Fruit fly (Drosophila melanogaster) whole organism, pupa: ENCODE data around the gene FipoQ.

Experiments used
- CG10348 ChIP-seq: fragments of 200-800 bp; sonication (Bioruptor generic); IDR thresholded peaks from 2 replicates; pipeline ENCODE4 v1.3.6; 2022; ENCODE audit warnings: missing biosample characterization, missing genetic modification characterization
- CG12605 ChIP-seq: fragments of 200-800 bp; sonication (Bioruptor generic); IDR thresholded peaks from 2 replicates; pipeline ENCODE4 v1.3.6; 2022; ENCODE audit warnings: missing biosample characterization, missing genetic modification characterization
- CG13204 ChIP-seq: fragments of 200-800 bp; sonication (Bioruptor generic); optimal IDR thresholded peaks from 2 replicates; lab custom pipeline; 2018; ENCODE audit warnings: missing biosample characterization, mild to moderate bottlenecking, missing genetic modification characterization, moderate library complexity
- CG14655 ChIP-seq: fragments of 200-800 bp; sonication (Bioruptor generic); optimal IDR thresholded peaks from 3 replicates; lab custom pipeline; 2017; ENCODE audit warnings: mild to moderate bottlenecking, missing biosample characterization, missing genetic modification reagents, missing genetic modification characterization
- CG15710 ChIP-seq: fragments of 200-800 bp; sonication (Bioruptor generic); optimal IDR thresholded peaks from 2 replicates; lab custom pipeline; 2018; ENCODE audit warnings: missing biosample characterization, mild to moderate bottlenecking, missing genetic modification characterization, moderate library complexity
- CG17806 ChIP-seq: fragments of 200-800 bp; sonication (Bioruptor generic); optimal IDR thresholded peaks from 2 replicates; lab custom pipeline; 2018; ENCODE audit warnings: missing biosample characterization, mild to moderate bottlenecking, missing genetic modification characterization, moderate library complexity
- CG32121 ChIP-seq: fragments of 200-800 bp; sonication (Bioruptor generic); IDR thresholded peaks from 2 replicates; pipeline ENCODE4 v1.3.6; 2022; ENCODE audit warnings: missing biosample characterization, missing genetic modification characterization
- CG34367 ChIP-seq: fragments of 200-800 bp; sonication (Bioruptor generic); optimal IDR thresholded peaks from 2 replicates; lab custom pipeline; 2018; ENCODE audit warnings: missing biosample characterization, mild to moderate bottlenecking, missing genetic modification characterization
- CG4496 ChIP-seq: fragments of 200-800 bp; sonication (Bioruptor generic); IDR thresholded peaks from 3 replicates; pipeline ENCODE4 v1.3.6; 2022; ENCODE audit warnings: missing biosample characterization, missing genetic modification characterization
- CG8159 ChIP-seq: fragments of 200-800 bp; sonication (Bioruptor generic); optimal IDR thresholded peaks from 3 replicates; lab custom pipeline; 2018; ENCODE audit warnings: missing biosample characterization, mild to moderate bottlenecking, missing genetic modification characterization, moderate library complexity
- CG8301 ChIP-seq: fragments of 200-800 bp; sonication (Bioruptor generic); optimal IDR thresholded peaks from 2 replicates; lab custom pipeline; 2018; ENCODE audit warnings: missing biosample characterization, mild to moderate bottlenecking, missing genetic modification characterization
- CG9948 ChIP-seq: fragments of 200-800 bp; sonication (Bioruptor generic); optimal IDR thresholded peaks from 2 replicates; lab custom pipeline; 2018; ENCODE audit warnings: missing biosample characterization, mild to moderate bottlenecking, missing genetic modification characterization, moderate library complexity
- D1 ChIP-seq: fragments of 200-800 bp; sonication (Bioruptor generic); optimal IDR thresholded peaks from 2 replicates; lab custom pipeline; 2018; ENCODE audit warnings: missing biosample characterization, mild to moderate bottlenecking, missing genetic modification characterization, moderate library complexity
- EcR ChIP-seq: fragments of 200-800 bp; sonication (Bioruptor generic); optimal IDR thresholded peaks from 3 replicates; lab custom pipeline; 2019; ENCODE audit warnings: missing biosample characterization, missing genetic modification characterization, mild to moderate bottlenecking, moderate library complexity, missing genetic modification reagents
- Ets98B ChIP-seq: fragments of 200-800 bp; sonication (Bioruptor generic); IDR thresholded peaks from 2 replicates; pipeline ENCODE4 v1.3.6; 2022; ENCODE audit warnings: missing biosample characterization, missing genetic modification characterization
- Pif1A ChIP-seq: fragments of 200-800 bp; sonication (Bioruptor generic); optimal IDR thresholded peaks from 3 replicates; lab custom pipeline; 2016; ENCODE audit warnings: missing biosample characterization, missing genetic modification characterization
- Pif1B ChIP-seq: fragments of 200-800 bp; sonication (Bioruptor generic); optimal IDR thresholded peaks from 3 replicates; lab custom pipeline; 2016; ENCODE audit warnings: missing biosample characterization, missing genetic modification characterization
- Snoo ChIP-seq: fragments of 200-800 bp; sonication (Bioruptor generic); optimal IDR thresholded peaks from 3 replicates; lab custom pipeline; 2017; ENCODE audit warnings: missing biosample characterization, mild to moderate bottlenecking, missing genetic modification characterization, inconsistent platforms
- fd96Ca ChIP-seq: fragments of 200-800 bp; sonication (Bioruptor generic); IDR thresholded peaks from 3 replicates; pipeline ENCODE4 v1.3.6; 2022; ENCODE audit warnings: missing biosample characterization, missing genetic modification characterization
- gl ChIP-seq: fragments of 200-800 bp; sonication (Bioruptor generic); optimal IDR thresholded peaks from 2 replicates; lab custom pipeline; 2018; ENCODE audit warnings: missing biosample characterization, mild to moderate bottlenecking, missing genetic modification characterization
- rn ChIP-seq: fragments of 200-800 bp; sonication (Bioruptor generic); IDR thresholded peaks from 2 replicates; pipeline ENCODE4 v1.3.6; 2022; ENCODE audit warnings: missing biosample characterization, missing genetic modification characterization

The FipoQ gene

dm6 chr3R:29494482-29494881 is at the start of gene FipoQ:
Gene FipoQ, plus strand, starts transcription at chr3R:29494782.
- TF ChIP-seq CG13204 (GFP tag; lab: Kevin White, UChicago) = no peak
- TF ChIP-seq CG34367 (tag; lab: Kevin White, UChicago) = no peak
- TF ChIP-seq CG32121 (GFP tag; lab: Robert Waterston, UW) = no peak
- TF ChIP-seq fd96Ca (GFP tag; lab: Robert Waterston, UW) = no peak
- no peak for TF ChIP-seq CG4496 (GFP tag; lab: Robert Waterston, UW)
- no peak for TF ChIP-seq Snoo
- TF ChIP-seq rn (GFP tag; lab: Robert Waterston, UW) = no peak
- TF ChIP-seq CG8301 (tag; lab: Kevin White, UChicago) = no peak
- no peak for TF ChIP-seq Pif1A (GFP tag; lab: Kevin White, UChicago)
- TF ChIP-seq CG10348 = no peak
- no peak for TF ChIP-seq D1 (tag; lab: Kevin White, UChicago)
- no peak for TF ChIP-seq CG14655 (GFP tag; lab: Kevin White, UChicago)
- no peak for TF ChIP-seq CG9948 (tag; lab: Kevin White, UChicago)
- no peak for TF ChIP-seq Ets98B (GFP tag; lab: Robert Waterston, UW)
- TF ChIP-seq CG15710 = no peak
- TF ChIP-seq EcR (GFP tag; lab: Kevin White, UChicago) = no peak

- TF ChIP-seq CG8301 (tag; lab: Kevin White, UChicago) = peak; percentile 60
- TF ChIP-seq CG12605 = no peak
- peak; percentile 51; the same call in 2 of the 3 replicates for TF ChIP-seq CG4496 (GFP tag; lab: Robert Waterston, UW)
- no peak for TF ChIP-seq Pif1B
- peak; percentile 39 for TF ChIP-seq CG8159 (tag; lab: Kevin White, UChicago)
- TF ChIP-seq CG9948 (tag; lab: Kevin White, UChicago) = peak; percentile 26
- TF ChIP-seq fd96Ca (GFP tag; lab: Robert Waterston, UW) = peak; percentile 65; the same call in 2 of the 3 replicates
- TF ChIP-seq rn (GFP tag; lab: Robert Waterston, UW) = peak; percentile 8; the same call in 1 of the 2 replicates
- TF ChIP-seq CG14655 (GFP tag; lab: Kevin White, UChicago) = peak; percentile 61
- no peak for TF ChIP-seq Snoo
- TF ChIP-seq CG17806 (tag; lab: Kevin White, UChicago) = peak; percentile 29
- no peak for TF ChIP-seq EcR (GFP tag; lab: Kevin White, UChicago)
- TF ChIP-seq Pif1A (GFP tag; lab: Kevin White, UChicago) = peak; percentile 36
- TF ChIP-seq Ets98B (GFP tag; lab: Robert Waterston, UW) = 0 out of 2 replicates have a peak, but pooled peaks have one; percentile 38
- TF ChIP-seq CG13204 (GFP tag; lab: Kevin White, UChicago) = no peak
These were observed 44.2 kb upstream of the FipoQ start for dm6 chr3R:29450333-29450732.

- no peak for TF ChIP-seq CG12605
- TF ChIP-seq CG9948 (tag; lab: Kevin White, UChicago) = no peak
- no peak for TF ChIP-seq CG15710
- no peak for TF ChIP-seq EcR (GFP tag; lab: Kevin White, UChicago)
- no peak for TF ChIP-seq CG32121 (GFP tag; lab: Robert Waterston, UW)
- no peak for TF ChIP-seq CG8301 (tag; lab: Kevin White, UChicago)
- TF ChIP-seq Snoo = no peak
- TF ChIP-seq rn (GFP tag; lab: Robert Waterston, UW) = no peak
- TF ChIP-seq D1 (tag; lab: Kevin White, UChicago) = no peak
- TF ChIP-seq CG4496 (GFP tag; lab: Robert Waterston, UW) = peak; percentile 64; the same call in 1 of the 3 replicates
- TF ChIP-seq fd96Ca (GFP tag; lab: Robert Waterston, UW) = 0 out of 3 replicates have a peak, but pooled peaks have one; percentile 14
- TF ChIP-seq CG17806 (tag; lab: Kevin White, UChicago) = no peak
- TF ChIP-seq Pif1A (GFP tag; lab: Kevin White, UChicago) = no peak
- no peak for TF ChIP-seq CG10348
- TF ChIP-seq, all 21 proteins: peak for 2
These were observed 37.4 kb upstream of the FipoQ start for dm6 chr3R:29457215-29457614.

- TF ChIP-seq Pif1B (no peak), CG17806 (tag; lab: Kevin White, UChicago) (no peak), CG8159 (tag; lab: Kevin White, UChicago) (peak; percentile 13)
These were observed 36.7 kb upstream of the FipoQ start for dm6 chr3R:29457779-29458382.

dm6 chr3R:29458689-29459136 is 35.9 kb upstream of the FipoQ start:
- TF ChIP-seq EcR (GFP tag; lab: Kevin White, UChicago) (peak; percentile 72), fd96Ca (GFP tag; lab: Robert Waterston, UW) (0 out of 3 replicates have a peak, but pooled peaks have one; percentile 26), CG9948 (tag; lab: Kevin White, UChicago) (peak; percentile 48), Pif1A (GFP tag; lab: Kevin White, UChicago) (peak; percentile 58), CG13204 (GFP tag; lab: Kevin White, UChicago) (no peak), CG10348 (no peak), CG15710 (peak; percentile 25), CG34367 (tag; lab: Kevin White, UChicago) (peak; percentile 27), CG4496 (GFP tag; lab: Robert Waterston, UW) (peak; percentile 70; the same call in 2 of the 3 replicates), CG14655 (GFP tag; lab: Kevin White, UChicago) (peak; percentile 75), rn (GFP tag; lab: Robert Waterston, UW) (0 out of 2 replicates have a peak, but pooled peaks have one; percentile 36), Snoo (no peak), CG12605 (no peak), D1 (tag; lab: Kevin White, UChicago) (no peak), CG32121 (GFP tag; lab: Robert Waterston, UW) (peak; percentile 52), Pif1B (peak; percentile 37), CG17806 (tag; lab: Kevin White, UChicago) (peak; percentile 18), CG8159 (tag; lab: Kevin White, UChicago) (peak; percentile 38), Ets98B (GFP tag; lab: Robert Waterston, UW) (peak; percentile 38; the same call in 1 of the 2 replicates), CG8301 (tag; lab: Kevin White, UChicago) (peak; percentile 72), gl (tag; lab: Kevin White, UChicago) (no peak)
- TF ChIP-seq, all 21 proteins: peak for 15
